Fruit fly (Drosophila melanogaster) whole organism, pupa: ENCODE measurements around the gene moody.

Experiments
- CG14655 ChIP-seq: fragments of 200-800 bp; sonication (Bioruptor generic); optimal IDR thresholded peaks from 3 replicates; lab custom pipeline; 2017; ENCODE audit warnings: mild to moderate bottlenecking, missing biosample characterization, missing genetic modification reagents, missing genetic modification characterization
- CG17806 ChIP-seq: fragments of 200-800 bp; sonication (Bioruptor generic); optimal IDR thresholded peaks from 2 replicates; lab custom pipeline; 2018; ENCODE audit warnings: missing biosample characterization, mild to moderate bottlenecking, missing genetic modification characterization, moderate library complexity
- CG32121 ChIP-seq: fragments of 200-800 bp; sonication (Bioruptor generic); IDR thresholded peaks from 2 replicates; pipeline ENCODE4 v1.3.6; 2022; ENCODE audit warnings: missing biosample characterization, missing genetic modification characterization
- CG34367 ChIP-seq: fragments of 200-800 bp; sonication (Bioruptor generic); optimal IDR thresholded peaks from 2 replicates; lab custom pipeline; 2018; ENCODE audit warnings: missing biosample characterization, mild to moderate bottlenecking, missing genetic modification characterization
- CG8301 ChIP-seq: fragments of 200-800 bp; sonication (Bioruptor generic); optimal IDR thresholded peaks from 2 replicates; lab custom pipeline; 2018; ENCODE audit warnings: missing biosample characterization, mild to moderate bottlenecking, missing genetic modification characterization
- EcR ChIP-seq: fragments of 200-800 bp; sonication (Bioruptor generic); optimal IDR thresholded peaks from 3 replicates; lab custom pipeline; 2019; ENCODE audit warnings: missing biosample characterization, missing genetic modification characterization, mild to moderate bottlenecking, moderate library complexity, missing genetic modification reagents
- Ets98B ChIP-seq: fragments of 200-800 bp; sonication (Bioruptor generic); IDR thresholded peaks from 2 replicates; pipeline ENCODE4 v1.3.6; 2022; ENCODE audit warnings: missing biosample characterization, missing genetic modification characterization
- Pif1B ChIP-seq: fragments of 200-800 bp; sonication (Bioruptor generic); optimal IDR thresholded peaks from 3 replicates; lab custom pipeline; 2016; ENCODE audit warnings: missing biosample characterization, missing genetic modification characterization
- rn ChIP-seq: fragments of 200-800 bp; sonication (Bioruptor generic); IDR thresholded peaks from 2 replicates; pipeline ENCODE4 v1.3.6; 2022; ENCODE audit warnings: missing biosample characterization, missing genetic modification characterization

DNA sequence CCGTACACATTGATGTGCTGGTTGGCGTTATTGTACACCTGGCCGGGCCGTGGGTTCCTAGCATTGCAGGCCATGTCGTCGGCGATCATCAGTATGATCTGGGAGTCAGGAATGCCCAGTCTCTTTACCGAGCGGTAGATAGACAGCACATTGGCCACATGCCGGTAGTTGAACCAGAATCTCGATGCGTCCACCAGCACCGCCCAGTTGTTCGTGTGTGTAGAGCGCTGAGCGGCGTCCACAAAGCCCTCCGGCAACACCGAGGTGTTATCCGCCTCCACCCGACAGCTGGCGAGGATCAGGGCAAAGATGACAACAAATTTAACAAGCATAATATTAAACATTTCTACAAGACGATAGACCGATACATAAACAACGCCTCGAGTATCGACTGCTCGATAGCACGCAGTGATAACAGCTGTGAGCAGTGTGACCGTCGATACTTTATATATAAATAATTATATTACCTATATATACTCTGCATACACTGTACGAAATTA, 40.9 kb downstream of the moody start, which contains the start of gene PIG-K:
- TF ChIP-seq CG34367 (tag; lab: Kevin White, UChicago): no peak
- TF ChIP-seq Pif1B (GFP tag; lab: Kevin White, UChicago): no peak
- TF ChIP-seq EcR (GFP tag; lab: Kevin White, UChicago): no peak
- no peak for TF ChIP-seq CG8301 (tag; lab: Kevin White, UChicago)
- TF ChIP-seq Ets98B (GFP tag; lab: Robert Waterston, UW): no peak
- no peak for TF ChIP-seq CG32121 (GFP tag; lab: Robert Waterston, UW)
- no peak for TF ChIP-seq CG17806 (tag; lab: Kevin White, UChicago)
- TF ChIP-seq rn (GFP tag; lab: Robert Waterston, UW): no peak
- no peak for TF ChIP-seq CG14655
